Worm (Caenorhabditis elegans) whole organism, late embryonic: ENCODE measurements around the gene ggtb-1.

ENCODE experiments used
- K09A11.1 ChIP-seq: sonication (generic microtip); optimal IDR thresholded peaks from 2 replicates; lab custom pipeline; 2017; ENCODE audit warnings: antibody characterized with exemption, mild to moderate bottlenecking, missing genetic modification characterization, missing compliant biosample characterization; ENCODE audit not compliant: insufficient read depth
- ama-1 ChIP-seq: fragments of 150-350 bp; optimal IDR thresholded peaks from 2 replicates; lab custom pipeline; 2014
- ceh-18 ChIP-seq: sonication (generic microtip); optimal IDR thresholded peaks from 2 replicates; lab custom pipeline; 2016; ENCODE audit warnings: missing genetic modification characterization, missing compliant biosample characterization
- ceh-2 ChIP-seq: sonication (generic microtip); optimal IDR thresholded peaks from 2 replicates; lab custom pipeline; 2016; ENCODE audit warnings: missing genotype, missing genetic modification characterization, missing compliant biosample characterization
- ceh-45 ChIP-seq: fragments of 200-800 bp; sonication (Bioruptor generic); IDR thresholded peaks from 2 replicates; pipeline ENCODE4 v1.3.6; 2022; ENCODE audit warnings: missing genetic modification reagents, missing genetic modification characterization, missing compliant biosample characterization
- ets-4 ChIP-seq: sonication (generic microtip); optimal IDR thresholded peaks from 2 replicates; lab custom pipeline; 2016; ENCODE audit warnings: missing genetic modification characterization, missing compliant biosample characterization
- fkh-10 ChIP-seq: fragments of 150-350 bp; optimal IDR thresholded peaks from 2 replicates; lab custom pipeline; 2014; ENCODE audit warnings: missing biosample characterization, missing genetic modification reagents, missing genetic modification characterization
- fkh-6 ChIP-seq: sonication (generic microtip); optimal IDR thresholded peaks from 2 replicates; lab custom pipeline; 2016; ENCODE audit warnings: missing genetic modification characterization, missing compliant biosample characterization
- nfya-1 ChIP-seq: sonication (generic microtip); optimal IDR thresholded peaks from 2 replicates; lab custom pipeline; 2017; ENCODE audit warnings: missing genetic modification characterization, mild to moderate bottlenecking, missing compliant biosample characterization, antibody characterized with exemption, moderate library complexity
- nhr-11 ChIP-seq: fragments of 150-350 bp; optimal IDR thresholded peaks from 2 replicates; lab custom pipeline; 2014; ENCODE audit warnings: missing biosample characterization, missing genetic modification characterization
- odd-2 ChIP-seq: sonication (generic microtip); optimal IDR thresholded peaks from 2 replicates; lab custom pipeline; 2017; ENCODE audit warnings: antibody characterized with exemption, mild to moderate bottlenecking, missing genetic modification characterization, missing compliant biosample characterization
- pha-4 ChIP-seq: fragments of 150-350 bp; optimal IDR thresholded peaks from 2 replicates; lab custom pipeline; 2018; ENCODE audit warnings: missing biosample characterization, missing genetic modification reagents, missing genetic modification characterization
- pqm-1 ChIP-seq: sonication (generic microtip); optimal IDR thresholded peaks from 2 replicates; lab custom pipeline; 2016; ENCODE audit warnings: missing genetic modification characterization, missing compliant biosample characterization

DNA sequence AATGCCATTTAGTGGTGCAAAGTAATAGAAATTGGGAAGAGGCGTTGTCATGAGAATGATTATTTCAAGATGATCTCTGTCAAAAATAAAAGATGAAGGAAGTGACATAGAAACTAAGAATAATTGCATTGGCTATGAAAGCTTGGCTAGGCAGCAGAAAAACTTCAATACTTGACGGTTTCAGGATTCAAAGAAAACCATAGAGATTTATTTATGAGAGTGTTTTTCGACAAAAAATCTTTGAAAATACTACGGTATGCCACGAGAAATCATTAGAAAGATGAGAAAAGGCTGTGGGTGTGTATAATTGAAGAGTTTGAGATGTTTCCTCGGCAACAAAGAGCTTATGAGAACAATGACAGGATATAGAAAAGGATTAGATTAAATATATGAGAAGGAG is 51.9 kb downstream of the ggtb-1 start, which contains the start of gene F37C12.14:
- TF ChIP-seq nfya-1 (tag; lab: Kevin White, UChicago) (no peak), ceh-45 (GFP tag; lab: Robert Waterston, UW) (no peak), ets-4 (tag; lab: Kevin White, UChicago) (no peak), ama-1 (lab: Kevin White, UChicago) (no peak), fkh-6 (tag; lab: Kevin White, UChicago) (no peak), K09A11.1 (tag; lab: Kevin White, UChicago) (no peak), ceh-18 (no peak), nhr-11 (tag; lab: Kevin White, UChicago) (no peak), pqm-1 (tag; lab: Kevin White, UChicago) (no peak), pha-4 (tag; lab: Kevin White, UChicago) (no peak), ceh-2 (no peak), fkh-10 (GFP tag; lab: Kevin White, UChicago) (no peak), odd-2 (no peak)
